Fruit fly (Drosophila melanogaster) whole organism, embryonic: ENCODE results near the gene CG5445.
A peak's percentile ranks its signal among the peaks of the same experiment; 100 is the strongest.

Source experiments
- BEAF-32 ChIP-seq: fragments of 200-800 bp; sonication (Bioruptor generic); optimal IDR thresholded peaks from 3 replicates; lab custom pipeline; 2017; ENCODE audit warnings: missing biosample characterization, missing genetic modification characterization, mild to moderate bottlenecking, moderate library complexity, missing genetic modification reagents
- BtbVII ChIP-seq: fragments of 200-800 bp; sonication (Bioruptor generic); optimal IDR thresholded peaks from 3 replicates; lab custom pipeline; 2017; ENCODE audit warnings: missing biosample characterization, mild to moderate bottlenecking, missing genetic modification characterization
- CG10267 ChIP-seq: fragments of 200-800 bp; sonication (Bioruptor generic); optimal IDR thresholded peaks from 2 replicates; lab custom pipeline; 2018; ENCODE audit warnings: missing biosample characterization, mild to moderate bottlenecking, missing genetic modification characterization, moderate library complexity
- CG10543 ChIP-seq: fragments of 200-800 bp; sonication (Bioruptor generic); optimal IDR thresholded peaks from 3 replicates; lab custom pipeline; 2017; ENCODE audit warnings: missing biosample characterization, mild to moderate bottlenecking, missing genetic modification characterization, moderate library complexity
- CG11560 ChIP-seq: fragments of 200-800 bp; sonication (Bioruptor generic); IDR thresholded peaks from 3 replicates; pipeline ENCODE4 v1.3.6; 2022; ENCODE audit warnings: missing biosample characterization, missing genetic modification characterization
- CG12659 ChIP-seq: fragments of 200-800 bp; sonication (Bioruptor generic); optimal IDR thresholded peaks from 3 replicates; lab custom pipeline; 2017; ENCODE audit warnings: mild to moderate bottlenecking, missing biosample characterization, missing genetic modification reagents, missing genetic modification characterization
- CG12744 ChIP-seq: fragments of 200-800 bp; sonication (Bioruptor generic); optimal IDR thresholded peaks from 2 replicates; lab custom pipeline; 2016; ENCODE audit warnings: missing biosample characterization, missing genetic modification characterization
- CG13123 ChIP-seq: fragments of 200-800 bp; sonication (Bioruptor generic); optimal IDR thresholded peaks from 2 replicates; lab custom pipeline; 2016; ENCODE audit warnings: missing biosample characterization, missing genetic modification characterization
- CG14014 ChIP-seq: fragments of 200-800 bp; sonication (Bioruptor generic); IDR thresholded peaks from 2 replicates; pipeline ENCODE4 v1.3.6; 2022; ENCODE audit warnings: missing biosample characterization, missing genetic modification characterization
- CG14965 ChIP-seq: fragments of 200-800 bp; sonication (Bioruptor generic); optimal IDR thresholded peaks from 2 replicates; lab custom pipeline; 2016; ENCODE audit warnings: missing biosample characterization, missing genetic modification characterization, borderline replicate concordance
- CG15479 ChIP-seq: fragments of 200-800 bp; sonication (Bioruptor generic); optimal IDR thresholded peaks from 3 replicates; lab custom pipeline; 2019; ENCODE audit warnings: missing biosample characterization, mild to moderate bottlenecking, missing genetic modification characterization, moderate library complexity
- CG15696 ChIP-seq: fragments of 200-800 bp; sonication (Bioruptor generic); optimal IDR thresholded peaks from 2 replicates; lab custom pipeline; 2019; ENCODE audit warnings: missing biosample characterization, mild to moderate bottlenecking, missing genetic modification characterization, moderate library complexity
- CG1603 ChIP-seq: fragments of 200-800 bp; sonication (Bioruptor generic); optimal IDR thresholded peaks from 2 replicates; lab custom pipeline; 2019; ENCODE audit warnings: missing biosample characterization, mild to moderate bottlenecking, missing genetic modification characterization, moderate library complexity
- CG16813 ChIP-seq: fragments of 200-800 bp; sonication (Bioruptor generic); IDR thresholded peaks from 3 replicates; pipeline ENCODE4 v1.3.6; 2022; ENCODE audit warnings: missing biosample characterization, missing genetic modification characterization; ENCODE audit not compliant: partially characterized antibody
- CG17359 ChIP-seq: fragments of 200-800 bp; sonication (Bioruptor generic); optimal IDR thresholded peaks from 3 replicates; lab custom pipeline; 2018; ENCODE audit warnings: missing biosample characterization, mild to moderate bottlenecking, missing genetic modification characterization, moderate library complexity
- CG17385 ChIP-seq: fragments of 200-800 bp; sonication (Bioruptor generic); optimal IDR thresholded peaks from 3 replicates; lab custom pipeline; 2018; ENCODE audit warnings: missing biosample characterization, mild to moderate bottlenecking, missing genetic modification characterization
- CG17568 ChIP-seq: fragments of 200-800 bp; sonication (Bioruptor generic); optimal IDR thresholded peaks from 2 replicates; lab custom pipeline; 2018; ENCODE audit warnings: missing biosample characterization, mild to moderate bottlenecking, missing genetic modification characterization, moderate library complexity
- CG32772 ChIP-seq: fragments of 200-800 bp; sonication (Bioruptor generic); IDR thresholded peaks from 2 replicates; pipeline ENCODE4 v1.3.6; 2022; ENCODE audit warnings: missing biosample characterization, missing genetic modification characterization
- CG3995 ChIP-seq: fragments of 200-800 bp; sonication (Bioruptor generic); optimal IDR thresholded peaks from 3 replicates; lab custom pipeline; 2016; ENCODE audit warnings: missing biosample characterization, missing genetic modification characterization
- CG4360 ChIP-seq: fragments of 200-800 bp; sonication (Bioruptor generic); IDR thresholded peaks from 2 replicates; pipeline ENCODE4 v1.3.6; 2022; ENCODE audit warnings: missing biosample characterization, missing genetic modification characterization
- CG7839 ChIP-seq: fragments of 200-800 bp; sonication (Bioruptor generic); optimal IDR thresholded peaks from 3 replicates; lab custom pipeline; 2018; ENCODE audit warnings: missing biosample characterization, mild to moderate bottlenecking, missing genetic modification characterization, moderate library complexity
- CG8359 ChIP-seq: fragments of 200-800 bp; sonication (Bioruptor generic); optimal IDR thresholded peaks from 2 replicates; lab custom pipeline; 2017; ENCODE audit warnings: missing biosample characterization, mild to moderate bottlenecking, missing genetic modification characterization, borderline replicate concordance
- CG9609 ChIP-seq: fragments of 200-800 bp; sonication (Bioruptor generic); optimal IDR thresholded peaks from 3 replicates; lab custom pipeline; 2016; ENCODE audit warnings: missing biosample characterization, missing genetic modification characterization
- CHES-1-like ChIP-seq: fragments of 200-800 bp; sonication (Bioruptor generic); optimal IDR thresholded peaks from 2 replicates; lab custom pipeline; 2016; ENCODE audit warnings: missing biosample characterization, missing genetic modification characterization
- CoRest ChIP-seq: fragments of 200-800 bp; sonication (Bioruptor generic); optimal IDR thresholded peaks from 3 replicates; lab custom pipeline; 2018; ENCODE audit warnings: missing biosample characterization, mild to moderate bottlenecking, missing genetic modification characterization, moderate library complexity
- Dad ChIP-seq: fragments of 200-800 bp; sonication (Bioruptor generic); optimal IDR thresholded peaks from 3 replicates; lab custom pipeline; 2016; ENCODE audit warnings: missing biosample characterization, missing genetic modification characterization
- Doc2 ChIP-seq: fragments of 200-800 bp; sonication (Bioruptor generic); IDR thresholded peaks from 2 replicates; pipeline ENCODE4 v1.3.6; 2022; ENCODE audit warnings: missing biosample characterization, missing genetic modification characterization
- HLH4C ChIP-seq: fragments of 200-800 bp; sonication (Bioruptor generic); IDR thresholded peaks from 3 replicates; pipeline ENCODE4 v1.3.6; 2022; ENCODE audit warnings: missing biosample characterization, missing genetic modification characterization; ENCODE audit not compliant: partially characterized antibody
- HLH54F ChIP-seq: fragments of 200-800 bp; sonication (Bioruptor generic); optimal IDR thresholded peaks from 3 replicates; lab custom pipeline; 2016; ENCODE audit warnings: missing biosample characterization, missing genetic modification characterization
- HmgD ChIP-seq: fragments of 200-800 bp; sonication (Bioruptor generic); optimal IDR thresholded peaks from 3 replicates; lab custom pipeline; 2016; ENCODE audit warnings: missing biosample characterization, missing genetic modification characterization
- Jarid2 ChIP-seq: fragments of 200-800 bp; sonication (Bioruptor generic); optimal IDR thresholded peaks from 3 replicates; lab custom pipeline; 2017; ENCODE audit warnings: mild to moderate bottlenecking, missing biosample characterization, missing genetic modification reagents, missing genetic modification characterization
- Nf-YC ChIP-seq: fragments of 200-800 bp; optimal IDR thresholded peaks from 3 replicates; lab custom pipeline; 2019; ENCODE audit warnings: missing biosample characterization, mild to moderate bottlenecking, missing genetic modification characterization, moderate library complexity
- cad ChIP-seq: fragments of >200 bp; optimal IDR thresholded peaks from 2 replicates; lab custom pipeline; 2017; ENCODE audit warnings: missing biosample characterization, missing genetic modification characterization
- chm ChIP-seq: fragments of 200-800 bp; sonication (Bioruptor generic); IDR thresholded peaks from 2 replicates; pipeline ENCODE4 v1.3.6; 2022; ENCODE audit warnings: missing biosample characterization, missing genetic modification characterization
- corto ChIP-seq: fragments of 200-800 bp; sonication (Bioruptor generic); optimal IDR thresholded peaks from 2 replicates; lab custom pipeline; 2016; ENCODE audit warnings: missing biosample characterization, mild to moderate bottlenecking, missing genetic modification characterization, moderate library complexity
- eve ChIP-seq, 2 experiments: fragments of >200 bp; optimal IDR thresholded peaks; 2 replicates each; lab custom pipeline; 2017; ENCODE audit warnings: missing biosample characterization in 2 of 2, missing genetic modification characterization in 2 of 2
- fd64A ChIP-seq: fragments of 200-800 bp; sonication (Bioruptor generic); optimal IDR thresholded peaks from 3 replicates; lab custom pipeline; 2018; ENCODE audit warnings: missing biosample characterization, mild to moderate bottlenecking, missing genetic modification characterization
- gcm ChIP-seq: fragments of 200-800 bp; sonication (Bioruptor generic); optimal IDR thresholded peaks from 2 replicates; lab custom pipeline; 2019; ENCODE audit warnings: missing biosample characterization, mild to moderate bottlenecking, missing genetic modification characterization, moderate library complexity
- insv ChIP-seq, 2 experiments: fragments of 200-800 bp; sonication (Bioruptor generic); optimal IDR thresholded peaks; 3 replicates each; lab custom pipeline; 2016 to 2018; ENCODE audit warnings: missing biosample characterization in 2 of 2, missing genetic modification characterization in 2 of 2
- jumu ChIP-seq: fragments of 200-800 bp; sonication (Bioruptor generic); optimal IDR thresholded peaks from 3 replicates; lab custom pipeline; 2016; ENCODE audit warnings: missing biosample characterization, missing genetic modification characterization
- mirr ChIP-seq: fragments of 200-800 bp; sonication (Bioruptor generic); optimal IDR thresholded peaks from 3 replicates; lab custom pipeline; 2018; ENCODE audit warnings: missing biosample characterization, mild to moderate bottlenecking, missing genetic modification characterization
- pzg ChIP-seq: fragments of 200-800 bp; sonication (Bioruptor generic); optimal IDR thresholded peaks from 3 replicates; lab custom pipeline; 2018; ENCODE audit warnings: missing biosample characterization, mild to moderate bottlenecking, missing genetic modification characterization, moderate library complexity
- ranshi ChIP-seq: fragments of 200-800 bp; sonication (Bioruptor generic); IDR thresholded peaks from 2 replicates; pipeline ENCODE4 v1.3.6; 2022; ENCODE audit warnings: missing biosample characterization, missing genetic modification characterization
- run ChIP-seq: fragments of 200-800 bp; sonication (Bioruptor generic); optimal IDR thresholded peaks from 3 replicates; lab custom pipeline; 2018; ENCODE audit warnings: missing biosample characterization, mild to moderate bottlenecking, missing genetic modification characterization
- sim ChIP-seq: fragments of 200-800 bp; sonication (Bioruptor generic); IDR thresholded peaks from 2 replicates; pipeline ENCODE4 v1.3.6; 2022; ENCODE audit warnings: missing biosample characterization, missing genetic modification characterization
- sima ChIP-seq: fragments of 200-800 bp; sonication (Bioruptor generic); optimal IDR thresholded peaks from 2 replicates; lab custom pipeline; 2016; ENCODE audit warnings: missing biosample characterization, missing genetic modification characterization
- toy ChIP-seq: fragments of 200-800 bp; sonication (Bioruptor generic); IDR thresholded peaks from 2 replicates; pipeline ENCODE4 v1.3.6; 2022; ENCODE audit warnings: missing biosample characterization, missing genetic modification characterization
- vvl ChIP-seq: fragments of 200-800 bp; sonication (Bioruptor generic); IDR thresholded peaks from 2 replicates; pipeline ENCODE4 v1.3.6; 2022; ENCODE audit warnings: missing biosample characterization, missing genetic modification characterization
- wor ChIP-seq: fragments of 200-800 bp; sonication (Bioruptor generic); IDR thresholded peaks from 2 replicates; pipeline ENCODE4 v1.3.6; 2022; ENCODE audit warnings: missing biosample characterization, missing genetic modification characterization

CG5445 gene

DNA sequence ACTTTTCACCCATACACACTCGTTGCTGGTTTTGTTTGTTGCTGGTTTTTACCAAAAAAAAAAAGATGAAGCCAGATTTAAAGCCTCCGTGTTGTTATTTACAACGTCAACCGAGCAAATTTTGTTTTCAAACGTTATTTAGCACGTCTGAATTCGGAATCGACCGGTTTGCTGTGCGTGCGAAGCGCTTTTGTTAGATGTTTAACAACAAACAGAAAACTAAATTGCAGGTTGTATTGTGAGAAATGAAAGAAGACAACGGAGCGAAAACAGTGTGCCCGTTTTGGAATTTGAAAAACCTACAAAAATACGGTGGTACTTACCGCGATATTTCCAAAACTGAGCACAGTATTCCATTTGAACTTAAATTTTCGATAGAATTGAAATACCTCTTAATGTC is 19.4 kb downstream of the CG5445 start, which contains the start of gene Fim (continued):
- no peak for TF ChIP-seq CHES-1-like
- TF ChIP-seq CG7839, result no peak
- TF ChIP-seq mirr, result no peak
- TF ChIP-seq toy (GFP tag; lab: Robert Waterston, UW), result no peak
- TF ChIP-seq HLH4C (GFP tag; lab: Robert Waterston, UW), result no peak
- TF ChIP-seq Doc2, result no peak
- TF ChIP-seq HLH54F (GFP tag; lab: Kevin White, UChicago), result no peak
- TF ChIP-seq BtbVII (GFP tag; lab: Kevin White, UChicago), result no peak
- TF ChIP-seq vvl (GFP tag; lab: Robert Waterston, UW), result peak; percentile 34; the same call in 1 of the 2 replicates
- TF ChIP-seq CG17385 (GFP tag; lab: Kevin White, UChicago), result peak; percentile 20
- TF ChIP-seq CG15696 (tag; lab: Kevin White, UChicago), result no peak
- TF ChIP-seq pzg (GFP tag; lab: Kevin White, UChicago), result peak; percentile 9
- TF ChIP-seq eve (GFP tag; optimal IDR thresholded peaks at IDR 0.05; lab: Kevin White, UChicago), result peak in 1 of 2 experiments; percentile 53
- TF ChIP-seq corto (GFP tag; lab: Kevin White, UChicago), result no peak
- no peak for TF ChIP-seq cad (GFP tag; lab: Kevin White, UChicago)
- peak; percentile 27; the same call in 1 of the 2 replicates for TF ChIP-seq chm
- TF ChIP-seq CG1603 (tag; lab: Kevin White, UChicago), result no peak
- no peak for TF ChIP-seq CG11560
- peak; percentile 80 for TF ChIP-seq Jarid2
- TF ChIP-seq CG12659, result peak; percentile 20

DNA sequence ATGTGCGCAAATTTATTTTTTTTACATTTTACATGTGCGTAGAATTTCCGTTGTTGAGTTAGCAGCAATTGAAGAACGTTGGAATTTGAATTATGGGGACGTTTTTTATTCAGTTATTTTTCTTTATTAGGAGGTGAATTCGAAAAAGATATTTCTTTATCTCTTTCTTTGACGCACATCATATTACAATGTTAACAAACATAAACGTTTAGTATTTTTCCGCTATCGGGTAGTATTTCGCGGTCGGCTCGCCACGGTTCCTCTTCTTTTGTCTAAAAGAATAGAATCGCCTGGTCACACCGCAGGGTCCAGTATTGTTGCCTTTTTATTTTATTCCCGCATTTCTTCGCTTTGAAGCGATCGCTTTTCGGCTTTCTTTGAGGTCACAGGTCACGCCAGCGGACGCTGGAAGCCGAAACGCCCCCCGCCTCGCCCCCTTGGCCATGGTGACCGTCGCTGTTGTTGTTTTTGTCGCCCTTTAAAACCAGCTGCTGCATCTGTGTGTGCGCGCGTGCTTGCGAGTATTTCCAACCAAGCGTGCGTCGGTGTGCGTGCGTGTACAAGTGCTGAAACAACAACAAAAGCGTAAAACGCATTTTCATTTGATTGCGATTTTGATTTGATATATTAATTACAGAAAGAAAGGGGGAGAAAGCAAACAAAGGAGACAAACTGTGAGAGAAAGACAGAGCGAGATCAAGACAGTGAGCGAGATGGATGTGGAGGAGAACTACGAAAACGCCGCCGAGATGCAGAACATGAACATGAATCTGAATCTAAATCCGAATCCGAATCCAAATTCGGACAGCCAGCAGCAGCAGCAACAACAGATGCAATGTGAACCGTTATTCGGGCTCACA is 20.1 kb downstream of the CG5445 start:
- peak; percentile 82 for TF ChIP-seq CG4360
- no peak for TF ChIP-seq CG14965
- no peak for TF ChIP-seq CG9609
- no peak for TF ChIP-seq Dad (GFP tag; lab: Kevin White, UChicago)
- no peak for TF ChIP-seq wor (GFP tag; lab: Robert Waterston, UW)
- TF ChIP-seq CoRest (tag; lab: Kevin White, UChicago), result no peak
- TF ChIP-seq gcm (GFP tag; lab: Kevin White, UChicago), result peak; percentile 56
- TF ChIP-seq CG14014 (GFP tag; lab: Robert Waterston, UW), result no peak
- TF ChIP-seq CG10267 (tag; lab: Kevin White, UChicago), result no peak
- TF ChIP-seq CG32772, result no peak
- no peak for TF ChIP-seq insv (GFP tag; optimal IDR thresholded peaks at IDR 0.05; lab: Kevin White, UChicago)
- no peak for TF ChIP-seq sim (GFP tag; lab: Robert Waterston, UW)
- no peak for TF ChIP-seq CG10543 (GFP tag; lab: Kevin White, UChicago)
- no peak for TF ChIP-seq Nf-YC (tag; lab: Kevin White, UChicago)
- no peak for TF ChIP-seq run (tag; lab: Kevin White, UChicago)
- TF ChIP-seq CG15479 (GFP tag; lab: Kevin White, UChicago), result peak; percentile 22
- TF ChIP-seq sima, result no peak
- no peak for TF ChIP-seq CG17568 (GFP tag; lab: Kevin White, UChicago)
- TF ChIP-seq fd64A (GFP tag; lab: Kevin White, UChicago), result no peak
- TF ChIP-seq CG17359 (tag; lab: Kevin White, UChicago), result no peak
- no peak for TF ChIP-seq CG8359
- peak; percentile 60 for TF ChIP-seq BEAF-32 (GFP tag; lab: Kevin White, UChicago)
- no peak for TF ChIP-seq CG16813 (GFP tag; lab: Robert Waterston, UW)
- TF ChIP-seq CG3995 (GFP tag; lab: Kevin White, UChicago), result no peak
- TF ChIP-seq ranshi (GFP tag; lab: Robert Waterston, UW), result no peak
- no peak for TF ChIP-seq CG12744 (GFP tag; lab: Kevin White, UChicago)
- no peak for TF ChIP-seq CG13123
- no peak for TF ChIP-seq HmgD (GFP tag; lab: Kevin White, UChicago)
- no peak for TF ChIP-seq jumu (GFP tag; lab: Kevin White, UChicago)
